Worm (Caenorhabditis elegans) whole organism, L4 larva: ENCODE measurements around the gene Y22D7AR.7.

Experiments used
- ama-1 ChIP-seq: fragments of 150-350 bp; optimal IDR thresholded peaks from 2 replicates; lab custom pipeline; 2014; ENCODE audit warnings: inconsistent platforms, mixed read lengths
- nhr-76 ChIP-seq: fragments of 150-350 bp; optimal IDR thresholded peaks from 2 replicates; lab custom pipeline; 2014; ENCODE audit warnings: missing biosample characterization, missing genetic modification characterization

- TF ChIP-seq ama-1 (lab: Kevin White, UChicago) = no peak
- no peak for TF ChIP-seq nhr-76 (tag; lab: Kevin White, UChicago)
Observed at ce11 chrIII:1718800-1719199, 30.9 kb upstream of the Y22D7AR.7 start.
